Fruit fly (Drosophila melanogaster) whole organism, embryonic: Measurements from ENCODE around the gene AP-1sigma.
A peak's percentile ranks its signal among the peaks of the same experiment; 100 is the strongest.

Experiments used
- BEAF-32 ChIP-seq: fragments of 200-800 bp; sonication (Bioruptor generic); optimal IDR thresholded peaks from 3 replicates; lab custom pipeline; 2017; ENCODE audit warnings: missing biosample characterization, missing genetic modification characterization, mild to moderate bottlenecking, moderate library complexity, missing genetic modification reagents
- CG10267 ChIP-seq: fragments of 200-800 bp; sonication (Bioruptor generic); optimal IDR thresholded peaks from 2 replicates; lab custom pipeline; 2018; ENCODE audit warnings: missing biosample characterization, mild to moderate bottlenecking, missing genetic modification characterization, moderate library complexity
- CG12299 ChIP-seq: fragments of 200-800 bp; sonication (Bioruptor generic); optimal IDR thresholded peaks from 2 replicates; lab custom pipeline; 2018; ENCODE audit warnings: missing biosample characterization, mild to moderate bottlenecking, missing genetic modification characterization
- CG12744 ChIP-seq: fragments of 200-800 bp; sonication (Bioruptor generic); optimal IDR thresholded peaks from 2 replicates; lab custom pipeline; 2016; ENCODE audit warnings: missing biosample characterization, missing genetic modification characterization
- CG14050 ChIP-seq: fragments of 200-800 bp; sonication (Bioruptor generic); IDR thresholded peaks from 3 replicates; pipeline ENCODE4 v1.3.6; 2022; ENCODE audit warnings: missing biosample characterization, missing genetic modification characterization
- CG17612 ChIP-seq: fragments of 200-800 bp; sonication (Bioruptor generic); IDR thresholded peaks from 2 replicates; pipeline ENCODE4 v1.3.6; 2022; ENCODE audit warnings: missing biosample characterization, missing genetic modification characterization
- CG1832 ChIP-seq: fragments of 200-800 bp; sonication (Bioruptor generic); optimal IDR thresholded peaks from 2 replicates; lab custom pipeline; 2017; ENCODE audit warnings: missing biosample characterization, mild to moderate bottlenecking, missing genetic modification characterization, inconsistent platforms
- CG2678 ChIP-seq: fragments of 200-800 bp; sonication (Bioruptor generic); optimal IDR thresholded peaks from 3 replicates; lab custom pipeline; 2019; ENCODE audit warnings: missing biosample characterization, mild to moderate bottlenecking, missing genetic modification characterization, moderate library complexity
- CG3847 ChIP-seq: fragments of 200-800 bp; sonication (Bioruptor generic); IDR thresholded peaks from 2 replicates; pipeline ENCODE4 v1.3.6; 2022; ENCODE audit warnings: missing biosample characterization, missing genetic modification characterization
- CG6175 ChIP-seq: fragments of 200-800 bp; sonication (Bioruptor generic); IDR thresholded peaks from 3 replicates; pipeline ENCODE4 v1.3.6; 2022; ENCODE audit warnings: missing biosample characterization, missing genetic modification characterization
- CG6689 ChIP-seq: fragments of 200-800 bp; sonication (Bioruptor generic); IDR thresholded peaks from 2 replicates; pipeline ENCODE4 v1.3.6; 2022; ENCODE audit warnings: missing biosample characterization, missing genetic modification characterization
- CG8359 ChIP-seq: fragments of 200-800 bp; sonication (Bioruptor generic); optimal IDR thresholded peaks from 2 replicates; lab custom pipeline; 2017; ENCODE audit warnings: missing biosample characterization, mild to moderate bottlenecking, missing genetic modification characterization, borderline replicate concordance
- CG8765 ChIP-seq: fragments of 200-800 bp; sonication (Bioruptor generic); IDR thresholded peaks from 2 replicates; pipeline ENCODE4 v1.3.6; 2022; ENCODE audit warnings: missing biosample characterization, missing genetic modification characterization
- CrebB ChIP-seq: fragments of 200-800 bp; sonication (Bioruptor generic); optimal IDR thresholded peaks from 3 replicates; lab custom pipeline; 2018; ENCODE audit warnings: missing biosample characterization, mild to moderate bottlenecking, missing genetic modification characterization
- Dbx ChIP-seq: fragments of 200-800 bp; sonication (Bioruptor generic); IDR thresholded peaks from 3 replicates; pipeline ENCODE4 v1.3.6; 2022; ENCODE audit warnings: missing biosample characterization, missing genetic modification characterization
- HLH3B ChIP-seq: fragments of 200-800 bp; sonication (Bioruptor generic); IDR thresholded peaks from 2 replicates; pipeline ENCODE4 v1.3.6; 2022; ENCODE audit warnings: missing biosample characterization, missing genetic modification characterization
- Hey ChIP-seq: fragments of 200-800 bp; sonication (Bioruptor generic); optimal IDR thresholded peaks from 3 replicates; lab custom pipeline; 2018; ENCODE audit warnings: missing biosample characterization, mild to moderate bottlenecking, missing genetic modification characterization
- Hr3 ChIP-seq: fragments of 200-800 bp; sonication (Bioruptor generic); optimal IDR thresholded peaks from 3 replicates; lab custom pipeline; 2016; ENCODE audit warnings: missing biosample characterization, missing genetic modification characterization
- Hsf ChIP-seq: fragments of 200-800 bp; sonication (Bioruptor generic); optimal IDR thresholded peaks from 3 replicates; lab custom pipeline; 2016; ENCODE audit warnings: missing biosample characterization, missing genetic modification characterization
- Lim3 ChIP-seq: fragments of 200-800 bp; sonication (Bioruptor generic); IDR thresholded peaks from 2 replicates; pipeline ENCODE4 v1.3.6; 2022; ENCODE audit warnings: missing biosample characterization, missing genetic modification characterization
- Lpt ChIP-seq: fragments of >200 bp; optimal IDR thresholded peaks from 2 replicates; lab custom pipeline; 2018; ENCODE audit warnings: missing biosample characterization, missing genetic modification characterization
- MESR4 ChIP-seq: fragments of 200-800 bp; sonication (Bioruptor generic); optimal IDR thresholded peaks from 2 replicates; lab custom pipeline; 2018; ENCODE audit warnings: missing biosample characterization, mild to moderate bottlenecking, missing genetic modification characterization, moderate library complexity
- Max ChIP-seq: fragments of 200-800 bp; sonication (Bioruptor generic); optimal IDR thresholded peaks from 2 replicates; lab custom pipeline; 2016; ENCODE audit warnings: missing biosample characterization, mild to moderate bottlenecking, missing genetic modification characterization
- NC2β ChIP-seq: fragments of 200-800 bp; sonication (Bioruptor generic); optimal IDR thresholded peaks from 2 replicates; lab custom pipeline; 2016; ENCODE audit warnings: missing biosample characterization, missing genetic modification characterization
- Nf-YB ChIP-seq: fragments of 200-800 bp; sonication (Bioruptor generic); optimal IDR thresholded peaks from 3 replicates; lab custom pipeline; 2019; ENCODE audit warnings: missing biosample characterization, mild to moderate bottlenecking, missing genetic modification characterization, moderate library complexity
- NfI ChIP-seq: fragments of 200-800 bp; sonication (Bioruptor generic); optimal IDR thresholded peaks from 3 replicates; lab custom pipeline; 2018; ENCODE audit warnings: missing biosample characterization, mild to moderate bottlenecking, missing genetic modification characterization, moderate library complexity
- Ptx1 ChIP-seq: fragments of 200-800 bp; sonication (Bioruptor generic); IDR thresholded peaks from 2 replicates; pipeline ENCODE4 v1.3.6; 2022; ENCODE audit warnings: missing biosample characterization, missing genetic modification characterization
- Scr ChIP-seq: fragments of 200-800 bp; sonication (Bioruptor generic); IDR thresholded peaks from 2 replicates; pipeline ENCODE4 v1.3.6; 2022; ENCODE audit warnings: missing biosample characterization, missing genetic modification characterization; ENCODE audit not compliant: partially characterized antibody
- Stat92E ChIP-seq, 3 experiments: fragments of >200 bp in 2 of 3; fragments of 200-800 bp in 1 of 3; sonication (Bioruptor generic) in 1 of 3; optimal IDR thresholded peaks; 2 replicates each; lab custom pipeline; 2017 to 2019; ENCODE audit warnings: missing biosample characterization in 3 of 3, missing genetic modification characterization in 3 of 3, mild to moderate bottlenecking in 1 of 3, moderate library complexity in 1 of 3
- Taf1 ChIP-seq: fragments of 200-800 bp; sonication (Bioruptor generic); IDR thresholded peaks from 2 replicates; pipeline ENCODE4 v1.3.6; 2022; ENCODE audit warnings: missing biosample characterization, missing genetic modification characterization
- ash1 ChIP-seq: fragments of 200-800 bp; sonication (Bioruptor generic); optimal IDR thresholded peaks from 2 replicates; lab custom pipeline; 2018; ENCODE audit warnings: missing biosample characterization, mild to moderate bottlenecking, missing genetic modification characterization
- cas ChIP-seq: fragments of 200-800 bp; sonication (Bioruptor generic); IDR thresholded peaks from 2 replicates; pipeline ENCODE4 v1.3.6; 2022; ENCODE audit warnings: missing biosample characterization, missing genetic modification characterization
- chinmo ChIP-seq: fragments of 200-800 bp; sonication (Bioruptor generic); IDR thresholded peaks from 4 replicates; pipeline ENCODE4 v1.3.6; 2022; ENCODE audit warnings: missing biosample characterization, missing genetic modification characterization; ENCODE audit not compliant: partially characterized antibody
- ci ChIP-seq: fragments of 200-800 bp; sonication (Bioruptor generic); IDR thresholded peaks from 3 replicates; pipeline ENCODE4 v1.3.6; 2022; ENCODE audit warnings: missing biosample characterization, missing genetic modification characterization
- croc ChIP-seq: fragments of 200-800 bp; sonication (Bioruptor generic); conservative IDR thresholded peaks from 3 replicates; pipeline ENCODE4 v1.3.6; 2022; ENCODE audit warnings: missing biosample characterization, missing genetic modification characterization
- disco-r ChIP-seq: fragments of 200-800 bp; sonication (Bioruptor generic); optimal IDR thresholded peaks from 2 replicates; lab custom pipeline; 2016; ENCODE audit warnings: missing biosample characterization, missing genetic modification characterization
- fru ChIP-seq: fragments of >200 bp; optimal IDR thresholded peaks from 2 replicates; lab custom pipeline; 2017
- gcm ChIP-seq: fragments of 200-800 bp; sonication (Bioruptor generic); optimal IDR thresholded peaks from 2 replicates; lab custom pipeline; 2019; ENCODE audit warnings: missing biosample characterization, mild to moderate bottlenecking, missing genetic modification characterization, moderate library complexity
- grau ChIP-seq: fragments of 200-800 bp; optimal IDR thresholded peaks from 3 replicates; lab custom pipeline; 2019; ENCODE audit warnings: missing biosample characterization, mild to moderate bottlenecking, missing genetic modification characterization, moderate library complexity
- jigr1 ChIP-seq: fragments of 200-800 bp; sonication (Bioruptor generic); IDR thresholded peaks from 3 replicates; pipeline ENCODE4 v1.3.6; 2022; ENCODE audit warnings: missing biosample characterization, missing genetic modification characterization
- ken ChIP-seq: fragments of 200-800 bp; sonication (Bioruptor generic); IDR thresholded peaks from 3 replicates; pipeline ENCODE4 v1.3.6; 2022; ENCODE audit warnings: missing biosample characterization, missing genetic modification characterization
- maf-S ChIP-seq: fragments of 200-800 bp; sonication (Bioruptor generic); optimal IDR thresholded peaks from 2 replicates; lab custom pipeline; 2016; ENCODE audit warnings: missing biosample characterization, missing genetic modification characterization
- mirr ChIP-seq: fragments of 200-800 bp; sonication (Bioruptor generic); optimal IDR thresholded peaks from 3 replicates; lab custom pipeline; 2018; ENCODE audit warnings: missing biosample characterization, mild to moderate bottlenecking, missing genetic modification characterization
- nerfin-2 ChIP-seq: fragments of 200-800 bp; sonication (Bioruptor generic); IDR thresholded peaks from 2 replicates; pipeline ENCODE4 v1.3.6; 2022; ENCODE audit warnings: missing biosample characterization, missing genetic modification characterization; ENCODE audit not compliant: partially characterized antibody
- rib ChIP-seq: fragments of 200-800 bp; sonication (Bioruptor generic); IDR thresholded peaks from 2 replicates; pipeline ENCODE4 v1.3.6; 2022; ENCODE audit warnings: missing biosample characterization, missing genetic modification characterization
- run ChIP-seq: fragments of 200-800 bp; sonication (Bioruptor generic); optimal IDR thresholded peaks from 3 replicates; lab custom pipeline; 2018; ENCODE audit warnings: missing biosample characterization, mild to moderate bottlenecking, missing genetic modification characterization
- scrt ChIP-seq: fragments of 200-800 bp; sonication (Bioruptor generic); optimal IDR thresholded peaks from 2 replicates; lab custom pipeline; 2018; ENCODE audit warnings: missing biosample characterization, mild to moderate bottlenecking, missing genetic modification characterization, moderate library complexity
- sd ChIP-seq: fragments of 200-800 bp; sonication (Bioruptor generic); optimal IDR thresholded peaks from 3 replicates; lab custom pipeline; 2018; ENCODE audit warnings: missing biosample characterization, mild to moderate bottlenecking, missing genetic modification characterization, moderate library complexity
- tll ChIP-seq, 2 experiments: fragments of 200-800 bp in 1 of 2; fragments of >200 bp in 1 of 2; sonication (Bioruptor generic) in 1 of 2; optimal IDR thresholded peaks; 2 replicates each; lab custom pipeline; 2017 to 2019; ENCODE audit warnings: missing biosample characterization in 2 of 2, missing genetic modification characterization in 2 of 2, mild to moderate bottlenecking in 1 of 2, moderate library complexity in 1 of 2
- trh ChIP-seq: fragments of 200-800 bp; sonication (Bioruptor generic); optimal IDR thresholded peaks from 2 replicates; lab custom pipeline; 2016; ENCODE audit warnings: missing biosample characterization, missing genetic modification characterization
- twi ChIP-seq: fragments of 200-800 bp; optimal IDR thresholded peaks from 2 replicates; lab custom pipeline; 2019; ENCODE audit warnings: missing biosample characterization, mild to moderate bottlenecking, missing genetic modification characterization, moderate library complexity
- tx ChIP-seq: fragments of 200-800 bp; sonication (Bioruptor generic); optimal IDR thresholded peaks from 2 replicates; lab custom pipeline; 2016; ENCODE audit warnings: missing biosample characterization, missing genetic modification characterization

The AP-1sigma gene

dm6 chr3R:23924200-23924599 lies 34.3 kb upstream of the AP-1sigma start, which contains the start of gene Ndc1 (continued):
- TF ChIP-seq Lpt (GFP tag; lab: Kevin White, UChicago) (no peak), ash1 (GFP tag; lab: Kevin White, UChicago) (no peak), Max (GFP tag; lab: Kevin White, UChicago) (no peak), BEAF-32 (GFP tag; lab: Kevin White, UChicago) (peak; percentile 49), twi (no peak), mirr (GFP tag; lab: Kevin White, UChicago) (no peak), chinmo (GFP tag; lab: Robert Waterston, UW) (peak; percentile 72; the same call in 1 of the 4 replicates), Hsf (GFP tag; lab: Kevin White, UChicago) (no peak), trh (no peak), jigr1 (GFP tag; lab: Robert Waterston, UW) (no peak), Stat92E (GFP tag; optimal IDR thresholded peaks at IDR 0.05; lab: Kevin White, UChicago) (no peak), ci (GFP tag; lab: Robert Waterston, UW) (no peak), croc (GFP tag; lab: Robert Waterston, UW) (no peak), tll (GFP tag; optimal IDR thresholded peaks at IDR 0.05; lab: Kevin White, UChicago) (no peak), maf-S (GFP tag; lab: Kevin White, UChicago) (no peak), Dbx (GFP tag; lab: Robert Waterston, UW) (no peak), run (tag; lab: Kevin White, UChicago) (no peak), MESR4 (GFP tag; lab: Kevin White, UChicago) (no peak), Hr3 (no peak), CG8765 (GFP tag; lab: Robert Waterston, UW) (no peak), Lim3 (no peak), Nf-YB (no peak), CG6175 (GFP tag; lab: Robert Waterston, UW) (no peak), HLH3B (no peak), sd (no peak), Hey (no peak), CG3847 (GFP tag; lab: Robert Waterston, UW) (no peak), CG8359 (GFP tag; lab: Kevin White, UChicago) (no peak), Ptx1 (GFP tag; lab: Robert Waterston, UW) (no peak), disco-r (no peak), CG6689 (GFP tag; lab: Robert Waterston, UW) (no peak), cas (GFP tag; lab: Robert Waterston, UW) (no peak), CG12299 (no peak), ken (GFP tag; lab: Robert Waterston, UW) (no peak), tx (GFP tag; lab: Kevin White, UChicago) (no peak), rib (GFP tag; lab: Robert Waterston, UW) (no peak), nerfin-2 (GFP tag; lab: Robert Waterston, UW) (no peak), CrebB (tag; lab: Kevin White, UChicago) (no peak), CG12744 (no peak), CG14050 (no peak), CG17612 (GFP tag; lab: Robert Waterston, UW) (no peak), grau (tag; lab: Kevin White, UChicago) (no peak), CG10267 (tag; lab: Kevin White, UChicago) (no peak), fru (lab: Kevin White, UChicago) (no peak), gcm (GFP tag; lab: Kevin White, UChicago) (no peak), Taf1 (GFP tag; lab: Robert Waterston, UW) (no peak), CG2678 (tag; lab: Kevin White, UChicago) (no peak), scrt (GFP tag; lab: Kevin White, UChicago) (no peak), Scr (GFP tag; lab: Robert Waterston, UW) (peak; percentile 27; the same call in 1 of the 2 replicates), NfI (no peak), NC2β (GFP tag; lab: Kevin White, UChicago) (no peak), CG1832 (GFP tag; lab: Kevin White, UChicago) (no peak)
